Fruit fly (Drosophila melanogaster) whole organism, embryonic: Measurements from ENCODE around the gene CG34163.

Experiments used
- B-H1 ChIP-seq: fragments of 200-800 bp; sonication (Bioruptor generic); IDR thresholded peaks from 3 replicates; pipeline ENCODE4 v1.3.6; 2022; ENCODE audit warnings: missing biosample characterization, missing genetic modification characterization
- BtbVII ChIP-seq: fragments of 200-800 bp; sonication (Bioruptor generic); optimal IDR thresholded peaks from 3 replicates; lab custom pipeline; 2017; ENCODE audit warnings: missing biosample characterization, mild to moderate bottlenecking, missing genetic modification characterization
- CG1024 ChIP-seq: fragments of 200-800 bp; sonication (Bioruptor generic); IDR thresholded peaks from 2 replicates; pipeline ENCODE4 v1.3.6; 2022; ENCODE audit warnings: missing biosample characterization, missing genetic modification characterization
- CG11093 ChIP-seq: fragments of 200-800 bp; sonication (Bioruptor generic); IDR thresholded peaks from 3 replicates; pipeline ENCODE4 v1.3.6; 2022; ENCODE audit warnings: missing biosample characterization, missing genetic modification characterization
- CG11504 ChIP-seq: fragments of 200-800 bp; sonication (Bioruptor generic); optimal IDR thresholded peaks from 3 replicates; lab custom pipeline; 2019; ENCODE audit warnings: missing biosample characterization, mild to moderate bottlenecking, missing genetic modification characterization, moderate library complexity
- CG11695 ChIP-seq: fragments of 200-800 bp; sonication (Bioruptor generic); IDR thresholded peaks from 3 replicates; pipeline ENCODE4 v1.3.6; 2022; ENCODE audit warnings: missing biosample characterization, missing genetic modification characterization
- CG13894 ChIP-seq: fragments of 200-800 bp; sonication (Bioruptor generic); optimal IDR thresholded peaks from 3 replicates; lab custom pipeline; 2018; ENCODE audit warnings: missing biosample characterization, mild to moderate bottlenecking, missing genetic modification characterization, moderate library complexity
- CG14667 ChIP-seq: fragments of 200-800 bp; sonication (Bioruptor generic); IDR thresholded peaks from 2 replicates; pipeline ENCODE4 v1.3.6; 2022; ENCODE audit warnings: missing biosample characterization, missing genetic modification characterization
- CG2199 ChIP-seq: fragments of 200-800 bp; sonication (Bioruptor generic); IDR thresholded peaks from 3 replicates; pipeline ENCODE4 v1.3.6; 2022; ENCODE audit warnings: missing biosample characterization, missing genetic modification characterization
- CG2678 ChIP-seq: fragments of 200-800 bp; sonication (Bioruptor generic); optimal IDR thresholded peaks from 3 replicates; lab custom pipeline; 2019; ENCODE audit warnings: missing biosample characterization, mild to moderate bottlenecking, missing genetic modification characterization, moderate library complexity
- CG30403 ChIP-seq: fragments of 200-800 bp; sonication (Bioruptor generic); optimal IDR thresholded peaks from 3 replicates; lab custom pipeline; 2016; ENCODE audit warnings: missing biosample characterization, missing genetic modification characterization
- CG34376 ChIP-seq: fragments of 200-800 bp; sonication (Bioruptor generic); optimal IDR thresholded peaks from 2 replicates; lab custom pipeline; 2018; ENCODE audit warnings: missing biosample characterization, mild to moderate bottlenecking, missing genetic modification characterization
- CG4424 ChIP-seq: fragments of 200-800 bp; sonication (Bioruptor generic); optimal IDR thresholded peaks from 3 replicates; lab custom pipeline; 2016; ENCODE audit warnings: missing biosample characterization, missing genetic modification characterization
- CG6272 ChIP-seq: fragments of 200-800 bp; sonication (Bioruptor generic); IDR thresholded peaks from 2 replicates; pipeline ENCODE4 v1.3.6; 2022; ENCODE audit warnings: missing biosample characterization, missing genetic modification characterization
- CG6683 ChIP-seq: fragments of 200-800 bp; sonication (Bioruptor generic); optimal IDR thresholded peaks from 2 replicates; lab custom pipeline; 2017; ENCODE audit warnings: missing biosample characterization, mild to moderate bottlenecking, missing genetic modification characterization, missing genetic modification reagents
- CG6854 ChIP-seq: fragments of 200-800 bp; sonication (Bioruptor generic); optimal IDR thresholded peaks from 3 replicates; lab custom pipeline; 2017; ENCODE audit warnings: missing biosample characterization, mild to moderate bottlenecking, missing genetic modification characterization
- CG7928 ChIP-seq: fragments of 200-800 bp; sonication (Bioruptor generic); optimal IDR thresholded peaks from 2 replicates; lab custom pipeline; 2017; ENCODE audit warnings: missing biosample characterization, mild to moderate bottlenecking, missing genetic modification characterization
- CG7987 ChIP-seq: fragments of 200-800 bp; sonication (Bioruptor generic); optimal IDR thresholded peaks from 2 replicates; lab custom pipeline; 2018; ENCODE audit warnings: missing biosample characterization, mild to moderate bottlenecking, missing genetic modification characterization, moderate library complexity
- CG9215 ChIP-seq: fragments of 200-800 bp; sonication (Bioruptor generic); IDR thresholded peaks from 2 replicates; pipeline ENCODE4 v1.3.6; 2022; ENCODE audit warnings: missing biosample characterization, missing genetic modification characterization
- CTCF ChIP-seq: fragments of 200-800 bp; sonication (Bioruptor generic); optimal IDR thresholded peaks from 2 replicates; lab custom pipeline; 2017; ENCODE audit warnings: missing biosample characterization, mild to moderate bottlenecking, missing genetic modification characterization, moderate library complexity
- Chrac-16 ChIP-seq: fragments of 200-800 bp; sonication (Bioruptor generic); optimal IDR thresholded peaks from 3 replicates; lab custom pipeline; 2016; ENCODE audit warnings: missing biosample characterization, missing genetic modification characterization
- ERR ChIP-seq: fragments of 200-800 bp; sonication (Bioruptor generic); optimal IDR thresholded peaks from 2 replicates; lab custom pipeline; 2016; ENCODE audit warnings: missing biosample characterization, missing genetic modification characterization
- H2.0 ChIP-seq: fragments of 200-800 bp; sonication (Bioruptor generic); IDR thresholded peaks from 2 replicates; pipeline ENCODE4 v1.3.6; 2022; ENCODE audit warnings: missing biosample characterization, missing genetic modification characterization
- HmgZ ChIP-seq: fragments of 200-800 bp; sonication (Bioruptor generic); optimal IDR thresholded peaks from 2 replicates; lab custom pipeline; 2018; ENCODE audit warnings: missing biosample characterization, mild to moderate bottlenecking, missing genetic modification characterization
- Hsf ChIP-seq: fragments of 200-800 bp; sonication (Bioruptor generic); optimal IDR thresholded peaks from 3 replicates; lab custom pipeline; 2016; ENCODE audit warnings: missing biosample characterization, missing genetic modification characterization
- Lhr ChIP-seq: fragments of 200-800 bp; sonication (Bioruptor generic); optimal IDR thresholded peaks from 3 replicates; lab custom pipeline; 2017; ENCODE audit warnings: mild to moderate bottlenecking, missing biosample characterization, missing genetic modification reagents, missing genetic modification characterization
- Lim3 ChIP-seq: fragments of 200-800 bp; sonication (Bioruptor generic); IDR thresholded peaks from 2 replicates; pipeline ENCODE4 v1.3.6; 2022; ENCODE audit warnings: missing biosample characterization, missing genetic modification characterization
- Pdp1 ChIP-seq, 2 experiments: fragments of 200-800 bp; sonication (Bioruptor generic); optimal IDR thresholded peaks; 3 replicates each; lab custom pipeline; 2016; ENCODE audit warnings: missing biosample characterization in 2 of 2, missing genetic modification characterization in 2 of 2, mild to moderate bottlenecking in 1 of 2, moderate library complexity in 1 of 2
- Rx ChIP-seq: fragments of 200-800 bp; sonication (Bioruptor generic); IDR thresholded peaks from 2 replicates; pipeline ENCODE4 v1.3.6; 2022; ENCODE audit warnings: missing biosample characterization, missing genetic modification characterization
- Sin3A ChIP-seq: fragments of >200 bp; optimal IDR thresholded peaks from 2 replicates; lab custom pipeline; 2018
- Sry-δ ChIP-seq: fragments of 200-800 bp; sonication (Bioruptor generic); optimal IDR thresholded peaks from 2 replicates; lab custom pipeline; 2016; ENCODE audit warnings: missing biosample characterization, missing genetic modification characterization
- Ssrp ChIP-seq: fragments of 200-800 bp; sonication (Bioruptor generic); optimal IDR thresholded peaks from 2 replicates; lab custom pipeline; 2018; ENCODE audit warnings: missing biosample characterization, mild to moderate bottlenecking, missing genetic modification characterization, moderate library complexity
- Xrp1 ChIP-seq: fragments of 200-800 bp; sonication (Bioruptor generic); IDR thresholded peaks from 2 replicates; pipeline ENCODE4 v1.3.6; 2022; ENCODE audit warnings: missing biosample characterization, missing genetic modification characterization
- YL-1 ChIP-seq: fragments of 200-800 bp; sonication (Bioruptor generic); optimal IDR thresholded peaks from 3 replicates; lab custom pipeline; 2017; ENCODE audit warnings: missing biosample characterization, mild to moderate bottlenecking, missing genetic modification characterization
- ase ChIP-seq: fragments of 200-800 bp; sonication (Bioruptor generic); IDR thresholded peaks from 3 replicates; pipeline ENCODE4 v1.3.6; 2022; ENCODE audit warnings: missing biosample characterization, missing genetic modification characterization
- chinmo ChIP-seq: fragments of 200-800 bp; sonication (Bioruptor generic); IDR thresholded peaks from 4 replicates; pipeline ENCODE4 v1.3.6; 2022; ENCODE audit warnings: missing biosample characterization, missing genetic modification characterization; ENCODE audit not compliant: partially characterized antibody
- chn ChIP-seq: fragments of 200-800 bp; sonication (Bioruptor generic); optimal IDR thresholded peaks from 2 replicates; lab custom pipeline; 2016; ENCODE audit warnings: missing biosample characterization, missing genetic modification characterization
- dmrt11E ChIP-seq: fragments of 200-800 bp; sonication (Bioruptor generic); optimal IDR thresholded peaks from 3 replicates; lab custom pipeline; 2018; ENCODE audit warnings: missing biosample characterization, mild to moderate bottlenecking, missing genetic modification characterization, moderate library complexity
- eyg ChIP-seq: fragments of 200-800 bp; sonication (Bioruptor generic); optimal IDR thresholded peaks from 3 replicates; lab custom pipeline; 2016; ENCODE audit warnings: missing biosample characterization, missing genetic modification characterization
- gfzf ChIP-seq: fragments of 200-800 bp; sonication (Bioruptor generic); optimal IDR thresholded peaks from 2 replicates; lab custom pipeline; 2016; ENCODE audit warnings: missing biosample characterization, mild to moderate bottlenecking, missing genetic modification characterization, moderate library complexity
- knrl ChIP-seq: fragments of 200-800 bp; sonication (Bioruptor generic); IDR thresholded peaks from 3 replicates; pipeline ENCODE4 v1.3.6; 2022; ENCODE audit warnings: missing biosample characterization, missing genetic modification characterization; ENCODE audit not compliant: partially characterized antibody
- luna ChIP-seq: fragments of 200-800 bp; sonication (Bioruptor generic); optimal IDR thresholded peaks from 2 replicates; lab custom pipeline; 2016; ENCODE audit warnings: missing biosample characterization, missing genetic modification characterization
- nerfin-2 ChIP-seq: fragments of 200-800 bp; sonication (Bioruptor generic); IDR thresholded peaks from 2 replicates; pipeline ENCODE4 v1.3.6; 2022; ENCODE audit warnings: missing biosample characterization, missing genetic modification characterization; ENCODE audit not compliant: partially characterized antibody
- peb ChIP-seq: fragments of 200-800 bp; sonication (Bioruptor generic); IDR thresholded peaks from 2 replicates; pipeline ENCODE4 v1.3.6; 2022; ENCODE audit warnings: missing biosample characterization, missing genetic modification characterization
- ro ChIP-seq: fragments of 200-800 bp; sonication (Bioruptor generic); IDR thresholded peaks from 2 replicates; pipeline ENCODE4 v1.3.6; 2022; ENCODE audit warnings: missing biosample characterization, missing genetic modification characterization
- run ChIP-seq: fragments of 200-800 bp; sonication (Bioruptor generic); optimal IDR thresholded peaks from 3 replicates; lab custom pipeline; 2018; ENCODE audit warnings: missing biosample characterization, mild to moderate bottlenecking, missing genetic modification characterization
- salm ChIP-seq: fragments of 200-800 bp; sonication (Bioruptor generic); optimal IDR thresholded peaks from 2 replicates; lab custom pipeline; 2018; ENCODE audit warnings: missing biosample characterization, mild to moderate bottlenecking, missing genetic modification characterization
- sens ChIP-seq: fragments of 200-800 bp; sonication (Bioruptor generic); peaks from one replicate; lab custom pipeline; 2016; ENCODE audit warnings: missing biosample characterization, missing genetic modification characterization
- sim ChIP-seq: fragments of 200-800 bp; sonication (Bioruptor generic); IDR thresholded peaks from 2 replicates; pipeline ENCODE4 v1.3.6; 2022; ENCODE audit warnings: missing biosample characterization, missing genetic modification characterization
- ttk ChIP-seq: fragments of 200-800 bp; sonication (Bioruptor generic); IDR thresholded peaks from 2 replicates; pipeline ENCODE4 v2.1.2; 2022; ENCODE audit warnings: missing biosample characterization, missing genetic modification characterization
- zfh2 ChIP-seq: fragments of 200-800 bp; sonication (Bioruptor generic); optimal IDR thresholded peaks from 2 replicates; lab custom pipeline; 2016; ENCODE audit warnings: missing biosample characterization, missing genetic modification characterization

CG34163 gene

dm6 chr2L:12002922-12003791 is 15.1 kb downstream of the CG34163 start (continued):
- TF ChIP-seq zfh2 (GFP tag; lab: Kevin White, UChicago), result no peak
- peak; percentile 14 for TF ChIP-seq Ssrp (tag; lab: Kevin White, UChicago)
- TF ChIP-seq CG11695 (GFP tag; lab: Robert Waterston, UW), result no peak
- no peak for TF ChIP-seq CG1024 (GFP tag; lab: Robert Waterston, UW)
- no peak for TF ChIP-seq CG9215 (GFP tag; lab: Robert Waterston, UW)
- peak; percentile 60 for TF ChIP-seq CG13894 (tag; lab: Kevin White, UChicago)
- TF ChIP-seq nerfin-2 (GFP tag; lab: Robert Waterston, UW), result no peak
- TF ChIP-seq luna (GFP tag; lab: Kevin White, UChicago), result no peak
- TF ChIP-seq BtbVII (GFP tag; lab: Kevin White, UChicago), result no peak
- no peak for TF ChIP-seq ttk
- TF ChIP-seq run (tag; lab: Kevin White, UChicago), result peak; percentile 28
- peak; percentile 37 for TF ChIP-seq ERR (GFP tag; lab: Kevin White, UChicago)
- no peak for TF ChIP-seq eyg (GFP tag; lab: Kevin White, UChicago)
- no peak for TF ChIP-seq Sin3A
- no peak for TF ChIP-seq CG11093 (GFP tag; lab: Robert Waterston, UW)
- TF ChIP-seq Pdp1 (GFP tag; optimal IDR thresholded peaks at IDR 0.05; lab: Kevin White, UChicago), result peak in 1 of 2 experiments; percentile 14
- TF ChIP-seq salm (tag; lab: Kevin White, UChicago), result no peak
- no peak for TF ChIP-seq CG6683 (GFP tag; lab: Kevin White, UChicago)
- TF ChIP-seq CG14667 (GFP tag; lab: Robert Waterston, UW), result no peak
- no peak for TF ChIP-seq CG4424 (GFP tag; lab: Kevin White, UChicago)
- peak; percentile 11 for TF ChIP-seq Hsf
- TF ChIP-seq chinmo, result no peak
- TF ChIP-seq sens (GFP tag; lab: Kevin White, UChicago), result peak; percentile 45
- TF ChIP-seq CG6272, result no peak; the same call in 1 of the 2 replicates
- no peak for TF ChIP-seq knrl
- no peak for TF ChIP-seq Rx
- TF ChIP-seq Chrac-16, result peak; percentile 16
- TF ChIP-seq CG30403 (GFP tag; lab: Kevin White, UChicago), result peak; percentile 55
- no peak for TF ChIP-seq Lim3 (GFP tag; lab: Robert Waterston, UW)
- peak; percentile 54 for TF ChIP-seq CG7987 (GFP tag; lab: Kevin White, UChicago)
- peak; percentile 27 for TF ChIP-seq dmrt11E (tag; lab: Kevin White, UChicago)
- peak; percentile 33 for TF ChIP-seq CG11504 (tag; lab: Kevin White, UChicago)
- no peak for TF ChIP-seq peb
- TF ChIP-seq CG6854 (GFP tag; lab: Kevin White, UChicago), result peak; percentile 11
- TF ChIP-seq HmgZ (tag; lab: Kevin White, UChicago), result no peak
- TF ChIP-seq Xrp1 (GFP tag; lab: Robert Waterston, UW), result no peak
- TF ChIP-seq ro (GFP tag; lab: Robert Waterston, UW), result no peak
- TF ChIP-seq CTCF (GFP tag; lab: Kevin White, UChicago), result no peak
- TF ChIP-seq ase (GFP tag; lab: Robert Waterston, UW), result no peak
- peak; percentile 49 for TF ChIP-seq CG2678 (tag; lab: Kevin White, UChicago)
- peak; percentile 95 for TF ChIP-seq Lhr (GFP tag; lab: Kevin White, UChicago)
- TF ChIP-seq CG7928, result no peak
- TF ChIP-seq YL-1 (GFP tag; lab: Kevin White, UChicago), result no peak
- no peak for TF ChIP-seq CG2199 (GFP tag; lab: Robert Waterston, UW)
- TF ChIP-seq B-H1 (GFP tag; lab: Robert Waterston, UW), result no peak
- peak; percentile 97 for TF ChIP-seq CG34376
- no peak for TF ChIP-seq Sry-δ (GFP tag; lab: Kevin White, UChicago)
- no peak for TF ChIP-seq sim
- no peak for TF ChIP-seq H2.0 (GFP tag; lab: Robert Waterston, UW)
- peak; percentile 74 for TF ChIP-seq chn (GFP tag; lab: Kevin White, UChicago)
- TF ChIP-seq gfzf (GFP tag; lab: Kevin White, UChicago), result no peak
